Fruit fly (Drosophila melanogaster): ENCODE measurements around the gene CG32447.

CG32447 gene

DNA sequence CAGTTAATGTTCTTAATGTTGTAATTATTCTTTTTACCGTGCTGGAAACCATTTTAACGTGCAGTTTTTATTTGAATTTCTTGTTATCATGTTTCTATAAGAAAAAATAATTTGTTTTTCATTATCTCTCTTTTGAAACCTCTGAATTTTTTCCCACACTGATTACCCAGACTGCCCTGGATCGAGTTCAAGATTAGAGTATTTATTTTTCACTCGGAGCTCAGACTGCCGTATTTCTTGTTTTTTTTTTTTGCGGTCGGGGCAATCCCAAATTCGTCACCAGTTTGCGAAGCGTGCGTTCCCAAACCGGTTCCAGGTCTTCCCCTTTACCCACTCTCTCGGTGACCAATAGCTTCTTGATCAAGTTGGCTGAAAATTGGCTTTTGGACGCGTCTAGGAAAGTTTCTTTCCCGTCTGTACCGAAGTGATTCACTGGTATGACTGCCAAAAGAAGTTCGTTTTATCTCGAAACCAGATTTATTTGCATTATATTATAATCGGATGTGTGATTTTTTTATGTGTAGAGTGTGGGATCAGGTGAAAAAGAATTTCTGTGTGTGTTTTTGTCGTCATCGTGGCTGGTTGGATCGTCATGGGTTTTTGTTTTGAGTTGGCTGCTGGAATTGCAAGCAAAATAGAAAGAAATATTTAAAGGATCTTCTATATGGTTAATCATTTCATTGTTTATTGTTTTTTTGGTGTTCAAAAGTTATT lies 33.0 kb upstream of the CG32447 start:
- TF ChIP-seq Eip75B (GFP tag; optimal IDR thresholded peaks at IDR 0.05) (peak; percentile 16), Hr39 (GFP tag; optimal IDR thresholded peaks at IDR 0.05) (peak; percentile 34), spab (GFP tag; optimal IDR thresholded peaks at IDR 0.05) (no peak), lz (GFP tag; optimal IDR thresholded peaks at IDR 0.05) (peak; percentile 31), CG4318 (GFP tag; optimal IDR thresholded peaks at IDR 0.05) (peak; percentile 20), Eip78C (GFP tag) (peak; percentile 85), acj6 (GFP tag; optimal IDR thresholded peaks at IDR 0.05) (no peak), Sox14 (GFP tag; optimal IDR thresholded peaks at IDR 0.05) (no peak), CG8119 (GFP tag; IDR thresholded peaks at IDR 0.05) (0 out of 3 replicates have a peak, but pooled peaks have one; percentile 14), Smox (GFP tag; optimal IDR thresholded peaks at IDR 0.05) (peak; percentile 24), CG11294 (GFP tag; IDR thresholded peaks at IDR 0.05) (no peak), Sox15 (GFP tag; optimal IDR thresholded peaks at IDR 0.05) (peak; percentile 25), CG11902 (GFP tag; optimal IDR thresholded peaks at IDR 0.05) (peak; percentile 13), svp (GFP tag) (peak; percentile 88), Gug (GFP tag; IDR thresholded peaks at IDR 0.05) (no peak), topi (GFP tag; optimal IDR thresholded peaks at IDR 0.05) (peak; percentile 56), vri (GFP tag; optimal IDR thresholded peaks at IDR 0.05) (peak; percentile 17), fkh (GFP tag; optimal IDR thresholded peaks at IDR 0.05) (peak; percentile 33), CG34406 (GFP tag; optimal IDR thresholded peaks at IDR 0.05) (peak; percentile 5), CG11762 (GFP tag; optimal IDR thresholded peaks at IDR 0.05; ENCODE audit: insufficient read depth) (no peak), CG31627 (GFP tag; optimal IDR thresholded peaks at IDR 0.05) (peak; percentile 25), CG32006 (GFP tag; optimal IDR thresholded peaks at IDR 0.05) (peak; percentile 26), eg (GFP tag; IDR thresholded peaks at IDR 0.05) (0 out of 3 replicates have a peak, but pooled peaks have one; percentile 22), salr (GFP tag; optimal IDR thresholded peaks at IDR 0.05) (no peak), CG1621 (tag; optimal IDR thresholded peaks at IDR 0.05) (no peak), cyc (GFP tag; optimal IDR thresholded peaks at IDR 0.05) (no peak), Met (GFP tag; optimal IDR thresholded peaks at IDR 0.05) (peak; percentile 47), pdm3 (GFP tag; optimal IDR thresholded peaks at IDR 0.05) (no peak), CG7368 (GFP tag; optimal IDR thresholded peaks at IDR 0.05) (no peak), CG8319 (GFP tag; optimal IDR thresholded peaks at IDR 0.05) (peak; percentile 38), Sox102F (GFP tag; optimal IDR thresholded peaks at IDR 0.05) (peak; percentile 47), CG6163 (GFP tag; IDR thresholded peaks at IDR 0.05) (0 out of 3 replicates have a peak, but pooled peaks have one; percentile 32), esn (GFP tag; optimal IDR thresholded peaks at IDR 0.05) (peak; percentile 50), CG3919 (GFP tag; optimal IDR thresholded peaks at IDR 0.05) (peak; percentile 12), CG8632 (GFP tag; optimal IDR thresholded peaks at IDR 0.05) (peak; percentile 23), fd59A (GFP tag; optimal IDR thresholded peaks at IDR 0.05) (no peak), Eip93F (GFP tag; optimal IDR thresholded peaks at IDR 0.05) (no peak), dsx (GFP tag; optimal IDR thresholded peaks at IDR 0.05; ENCODE audit: poor library complexity, severe bottlenecking) (peak; percentile 34), OdsH (GFP tag; optimal IDR thresholded peaks at IDR 0.05) (peak; percentile 8), ss (GFP tag; optimal IDR thresholded peaks at IDR 0.05) (peak in 1 of 2 experiments; percentile 42)
